Worm (Caenorhabditis elegans) whole organism, L4 larva: ENCODE data around the gene F59A6.4.

Source experiments
- F49E8.2 ChIP-seq: sonication (generic microtip); optimal IDR thresholded peaks from 2 replicates; lab custom pipeline; 2016; ENCODE audit warnings: missing compliant biosample characterization, mild to moderate bottlenecking, missing genetic modification characterization, borderline replicate concordance
- aha-1 ChIP-seq: fragments of 150-350 bp; peaks from one replicate; lab custom pipeline; 2014; ENCODE audit warnings: missing biosample characterization, missing genetic modification characterization
- daf-16 ChIP-seq, 3 experiments: sonication (generic microtip); optimal IDR thresholded peaks; 2 replicates each; lab custom pipeline; 2016 to 2017; ENCODE audit warnings: missing genetic modification characterization in 3 of 3, missing genetic modification reagents in 3 of 3, mild to moderate bottlenecking in 2 of 3, missing compliant biosample characterization in 2 of 3, missing biosample characterization in 1 of 3, moderate library complexity in 1 of 3
- dmd-6 ChIP-seq: fragments of 200-800 bp; sonication (Bioruptor generic); IDR thresholded peaks from 2 replicates; pipeline ENCODE4 v1.3.6; 2022; ENCODE audit warnings: missing genetic modification reagents, missing genetic modification characterization, missing compliant biosample characterization
- lin-38 ChIP-seq: fragments of 200-800 bp; sonication (Bioruptor generic); IDR thresholded peaks from 2 replicates; pipeline ENCODE4 v1.3.6; 2022; ENCODE audit warnings: missing genetic modification reagents, missing genetic modification characterization, missing compliant biosample characterization
- mdl-1 ChIP-seq, 2 experiments: fragments of 150-350 bp in 1 of 2; sonication (generic microtip) in 1 of 2; optimal IDR thresholded peaks; 2 replicates each; lab custom pipeline; 2014 to 2017; ENCODE audit warnings: missing biosample characterization in 2 of 2, missing genetic modification characterization in 2 of 2
- nhr-42 ChIP-seq: fragments of 200-800 bp; sonication (Bioruptor generic); IDR thresholded peaks from 2 replicates; pipeline ENCODE4 v1.3.6; 2022; ENCODE audit warnings: missing genetic modification characterization, missing compliant biosample characterization
- nhr-76 ChIP-seq: fragments of 150-350 bp; optimal IDR thresholded peaks from 2 replicates; lab custom pipeline; 2014; ENCODE audit warnings: missing biosample characterization, missing genetic modification characterization
- pha-4 ChIP-seq, 2 experiments: fragments of 150-350 bp in 1 of 2; fragments of 200-800 bp in 1 of 2; sonication (Bioruptor generic) in 1 of 2; IDR thresholded peaks in 1 of 2; optimal IDR thresholded peaks in 1 of 2; 2 replicates each; pipeline versions ENCODE4 v1.3.6 to Lab custom; 2014 to 2022; ENCODE audit warnings: missing genetic modification characterization in 2 of 2, missing genetic modification reagents in 2 of 2, missing biosample characterization in 1 of 2, missing compliant biosample characterization in 1 of 2
- tra-1 ChIP-seq: fragments of 200-800 bp; sonication (Bioruptor generic); IDR thresholded peaks from 2 replicates; pipeline ENCODE4 v1.3.6; 2022; ENCODE audit warnings: missing genetic modification reagents, missing genetic modification characterization, missing compliant biosample characterization

- TF ChIP-seq nhr-42 (GFP tag; lab: Robert Waterston, UW) = no peak
- no peak for TF ChIP-seq F49E8.2 (tag; lab: Kevin White, UChicago)
- no peak for TF ChIP-seq mdl-1 (tag; optimal IDR thresholded peaks at IDR 0.05; lab: Kevin White, UChicago)
- no peak for TF ChIP-seq lin-38 (GFP tag; lab: Robert Waterston, UW)
- no peak for TF ChIP-seq tra-1 (GFP tag; lab: Robert Waterston, UW)
- no peak for TF ChIP-seq nhr-76 (tag; lab: Kevin White, UChicago)
- no peak for TF ChIP-seq daf-16 (GFP tag; optimal IDR thresholded peaks at IDR 0.05; lab: Kevin White, UChicago)
- TF ChIP-seq daf-16 (tag; optimal IDR thresholded peaks at IDR 0.05; lab: Kevin White, UChicago) = no peak
- no peak for TF ChIP-seq dmd-6 (GFP tag; lab: Robert Waterston, UW)
- TF ChIP-seq aha-1 (tag; lab: Kevin White, UChicago) = peak; percentile 7
- no peak for TF ChIP-seq pha-4 (GFP tag; IDR thresholded peaks at IDR 0.05; lab: Robert Waterston, UW)
- TF ChIP-seq pha-4 (tag; optimal IDR thresholded peaks at IDR 0.05; lab: Kevin White, UChicago) = no peak
These were observed 11.3 kb downstream of the F59A6.4 start for ce11 chrII:5016144-5016543.
